Fruit fly (Drosophila melanogaster) whole organism: ENCODE data around the gene Prestin.

Source experiments
- CG8478 ChIP-seq: fragments of >200 bp; optimal IDR thresholded peaks from 2 replicates; lab custom pipeline; 2018; ENCODE audit warnings: inconsistent platforms
- Dll ChIP-seq: fragments of >200 bp; optimal IDR thresholded peaks from 2 replicates; lab custom pipeline; 2017
- pan ChIP-seq: fragments of >200 bp; optimal IDR thresholded peaks from 2 replicates; lab custom pipeline; 2017

DNA sequence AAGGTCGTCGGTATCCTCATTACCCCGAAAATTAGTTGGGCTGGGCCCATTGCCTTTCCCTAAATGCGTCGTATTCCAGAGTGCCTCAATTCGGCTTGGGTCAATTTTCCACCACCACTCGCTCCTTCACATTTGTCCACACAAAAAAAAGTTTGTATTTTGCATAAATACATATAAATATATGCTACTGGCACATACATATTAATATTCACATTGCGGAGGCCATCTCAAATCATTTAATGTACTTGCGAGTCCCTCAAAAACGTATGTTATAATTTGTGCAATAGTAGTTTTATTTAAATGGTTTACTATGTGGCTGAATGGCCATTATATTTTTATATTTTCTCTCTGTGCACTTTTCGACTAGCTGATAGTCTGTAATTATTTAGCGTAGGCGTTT is 34.0 kb upstream of the Prestin start:
- TF ChIP-seq pan (lab: Kevin White, UChicago) (no peak), Dll (lab: Kevin White, UChicago) (no peak), CG8478 (no peak)
